Fruit fly (Drosophila melanogaster): ENCODE measurements around the gene nullo.

The nullo gene

DNA sequence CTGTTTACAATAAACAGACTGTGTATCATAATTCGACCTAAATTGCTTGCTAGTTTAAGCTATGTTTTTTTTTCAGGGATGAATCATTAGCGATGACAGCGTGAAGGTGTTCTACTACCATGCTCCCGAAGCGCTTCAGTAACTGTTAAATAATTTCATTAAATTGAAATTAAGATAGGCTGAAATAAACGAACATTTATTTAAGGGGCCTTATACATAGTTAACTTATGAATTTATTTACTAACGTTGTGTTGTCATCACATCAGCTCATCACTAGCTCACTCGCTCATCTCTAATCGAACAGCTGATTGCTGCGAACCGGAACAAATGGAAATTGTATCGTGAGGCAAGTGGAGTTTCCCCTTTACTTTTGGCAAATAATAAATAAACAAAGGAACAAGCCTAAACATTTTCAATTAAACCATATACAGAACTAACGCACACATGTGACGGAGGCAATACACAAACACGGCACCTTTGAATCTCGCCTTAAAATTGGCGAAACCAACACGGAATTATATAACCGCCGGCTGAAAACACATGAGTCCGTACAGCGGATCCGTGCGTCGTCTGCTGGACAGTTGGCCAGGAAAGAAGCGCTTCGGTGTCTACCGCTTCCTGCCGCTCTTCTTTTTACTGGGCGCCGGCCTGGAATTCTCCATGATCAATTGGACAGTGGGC is 38.1 kb upstream of the nullo start, which contains the start of the genes cm, sloth1 and sloth2 (continued):
- TF ChIP-seq CG4730 (GFP tag; IDR thresholded peaks at IDR 0.05) (peak; percentile 84), tgo (GFP tag; IDR thresholded peaks at IDR 0.05) (peak; percentile 85), CG12155 (GFP tag; optimal IDR thresholded peaks at IDR 0.05) (peak; percentile 88), CG10321 (GFP tag; IDR thresholded peaks at IDR 0.05) (0 out of 2 replicates have a peak, but pooled peaks have one; percentile 56), CG18619 (GFP tag; optimal IDR thresholded peaks at IDR 0.05) (peak; percentile 73), Oaz (GFP tag; IDR thresholded peaks at IDR 0.05) (peak; percentile 65; the same call in 1 of the 2 replicates), Mad (GFP tag; optimal IDR thresholded peaks at IDR 0.05) (peak; percentile 89), CG17361 (GFP tag; IDR thresholded peaks at IDR 0.05) (peak; percentile 73), Bgb (GFP tag; IDR thresholded peaks at IDR 0.05; ENCODE audit: partially characterized antibody) (peak; percentile 79), CG6854 (GFP tag; optimal IDR thresholded peaks at IDR 0.05) (peak; percentile 14), CG3407 (GFP tag; optimal IDR thresholded peaks at IDR 0.05) (peak; percentile 53), bigmax (GFP tag; optimal IDR thresholded peaks at IDR 0.05) (no peak), h (optimal IDR thresholded peaks at IDR 0.05) (no peak), al (GFP tag; IDR thresholded peaks at IDR 0.05) (peak; percentile 90), bcd (GFP tag; optimal IDR thresholded peaks at IDR 0.05) (peak; percentile 76), toy (GFP tag; IDR thresholded peaks at IDR 0.05) (peak; percentile 59; the same call in 1 of the 2 replicates), fd3F (GFP tag; optimal IDR thresholded peaks at IDR 0.05) (peak; percentile 80), mam (GFP tag; optimal IDR thresholded peaks at IDR 0.05) (peak; percentile 87), gcm (GFP tag; optimal IDR thresholded peaks at IDR 0.05) (peak; percentile 78), CG11696 (GFP tag; IDR thresholded peaks at IDR 0.05) (peak; percentile 58; the same call in 1 of the 2 replicates), CG1529 (GFP tag; optimal IDR thresholded peaks at IDR 0.05) (peak; percentile 53), Hr39 (optimal IDR thresholded peaks at IDR 0.05) (no peak), sob (GFP tag; IDR thresholded peaks at IDR 0.05) (peak; percentile 92), Elba2 (GFP tag; optimal IDR thresholded peaks at IDR 0.05) (peak; percentile 3), z (GFP tag; IDR thresholded peaks at IDR 0.05) (no peak), sna (GFP tag; IDR thresholded peaks at IDR 0.05; ENCODE audit: partially characterized antibody) (peak; percentile 90), dan (GFP tag; IDR thresholded peaks at IDR 0.05) (peak; percentile 53; the same call in 1 of the 2 replicates), gt (GFP tag; IDR thresholded peaks at IDR 0.05) (peak; percentile 72), CG7928 (GFP tag; optimal IDR thresholded peaks at IDR 0.05) (peak; percentile 86), da (GFP tag; optimal IDR thresholded peaks at IDR 0.05) (peak; percentile 65), HLH54F (GFP tag; optimal IDR thresholded peaks at IDR 0.05) (peak; percentile 89), Sry-β (GFP tag; optimal IDR thresholded peaks at IDR 0.05) (peak; percentile 69), Dip2 (GFP tag; IDR thresholded peaks at IDR 0.05) (no peak), H15 (GFP tag; IDR thresholded peaks at IDR 0.05) (peak; percentile 84; the same call in 2 of the 3 replicates), CG4854 (GFP tag; optimal IDR thresholded peaks at IDR 0.05) (peak; percentile 64), repo (GFP tag; optimal IDR thresholded peaks at IDR 0.05) (peak; percentile 75), sens (GFP tag) (peak; percentile 98), sr (GFP tag; IDR thresholded peaks at IDR 0.05) (no peak), CG16813 (GFP tag; IDR thresholded peaks at IDR 0.05; ENCODE audit: partially characterized antibody) (peak; percentile 88), lmd (GFP tag; IDR thresholded peaks at IDR 0.05) (peak; percentile 88), yki (optimal IDR thresholded peaks at IDR 0.05) (no peak), tap (tag; optimal IDR thresholded peaks at IDR 0.05) (peak; percentile 73), CG11456 (GFP tag; IDR thresholded peaks at IDR 0.05) (peak; percentile 84), Fer2 (tag; optimal IDR thresholded peaks at IDR 0.05) (peak; percentile 75), CG13296 (GFP tag; optimal IDR thresholded peaks at IDR 0.05) (peak; percentile 75), org-1 (GFP tag; optimal IDR thresholded peaks at IDR 0.05) (peak; percentile 64), scrt (GFP tag; optimal IDR thresholded peaks at IDR 0.05) (peak; percentile 57), CG8290 (GFP tag; optimal IDR thresholded peaks at IDR 0.05) (peak; percentile 85), CG8290 (tag; optimal IDR thresholded peaks at IDR 0.05) (peak; percentile 55 to 93), CG17912 (GFP tag; optimal IDR thresholded peaks at IDR 0.05) (peak; percentile 72), dpn (GFP tag; optimal IDR thresholded peaks at IDR 0.05) (peak; percentile 86 to 89), CG5245 (GFP tag; optimal IDR thresholded peaks at IDR 0.05) (peak; percentile 60)
